Worm (Caenorhabditis elegans) whole organism, L4 larva: Measurements from ENCODE around the gene F11A10.6.
A peak's percentile ranks its signal among the peaks of the same experiment; 100 is the strongest.

Experiments used
- Y75B8A.6 ChIP-seq: fragments of 200-800 bp; sonication (Bioruptor generic); IDR thresholded peaks from 2 replicates; pipeline ENCODE4 v1.3.6; 2022; ENCODE audit warnings: missing genetic modification reagents, missing genetic modification characterization, missing compliant biosample characterization
- attf-4 ChIP-seq: sonication (generic microtip); optimal IDR thresholded peaks from 3 replicates; lab custom pipeline; 2017; ENCODE audit warnings: missing biosample characterization, missing genetic modification characterization
- daf-16 ChIP-seq, 3 experiments: sonication (generic microtip); optimal IDR thresholded peaks; 2 replicates each; lab custom pipeline; 2016 to 2017; ENCODE audit warnings: missing genetic modification characterization in 3 of 3, missing genetic modification reagents in 3 of 3, mild to moderate bottlenecking in 2 of 3, missing compliant biosample characterization in 2 of 3, missing biosample characterization in 1 of 3, moderate library complexity in 1 of 3
- dpl-1 ChIP-seq: fragments of 150-350 bp; optimal IDR thresholded peaks from 2 replicates; lab custom pipeline; 2014; ENCODE audit warnings: missing biosample characterization, missing genetic modification reagents, missing genetic modification characterization
- egl-27 ChIP-seq: sonication (generic microtip); optimal IDR thresholded peaks from 3 replicates; lab custom pipeline; 2017; ENCODE audit warnings: missing biosample characterization, missing genetic modification reagents, missing genetic modification characterization
- lsy-2 ChIP-seq, 2 experiments: fragments of 150-350 bp in 1 of 2; sonication (generic microtip) in 1 of 2; optimal IDR thresholded peaks; 2 replicates each; lab custom pipeline; 2014 to 2017; ENCODE audit warnings: missing biosample characterization in 2 of 2, missing genetic modification characterization in 2 of 2
- nhr-42 ChIP-seq: fragments of 200-800 bp; sonication (Bioruptor generic); IDR thresholded peaks from 2 replicates; pipeline ENCODE4 v1.3.6; 2022; ENCODE audit warnings: missing genetic modification characterization, missing compliant biosample characterization
- zag-1 ChIP-seq: fragments of 150-350 bp; optimal IDR thresholded peaks from 2 replicates; lab custom pipeline; 2014; ENCODE audit warnings: missing biosample characterization, missing genetic modification characterization

DNA sequence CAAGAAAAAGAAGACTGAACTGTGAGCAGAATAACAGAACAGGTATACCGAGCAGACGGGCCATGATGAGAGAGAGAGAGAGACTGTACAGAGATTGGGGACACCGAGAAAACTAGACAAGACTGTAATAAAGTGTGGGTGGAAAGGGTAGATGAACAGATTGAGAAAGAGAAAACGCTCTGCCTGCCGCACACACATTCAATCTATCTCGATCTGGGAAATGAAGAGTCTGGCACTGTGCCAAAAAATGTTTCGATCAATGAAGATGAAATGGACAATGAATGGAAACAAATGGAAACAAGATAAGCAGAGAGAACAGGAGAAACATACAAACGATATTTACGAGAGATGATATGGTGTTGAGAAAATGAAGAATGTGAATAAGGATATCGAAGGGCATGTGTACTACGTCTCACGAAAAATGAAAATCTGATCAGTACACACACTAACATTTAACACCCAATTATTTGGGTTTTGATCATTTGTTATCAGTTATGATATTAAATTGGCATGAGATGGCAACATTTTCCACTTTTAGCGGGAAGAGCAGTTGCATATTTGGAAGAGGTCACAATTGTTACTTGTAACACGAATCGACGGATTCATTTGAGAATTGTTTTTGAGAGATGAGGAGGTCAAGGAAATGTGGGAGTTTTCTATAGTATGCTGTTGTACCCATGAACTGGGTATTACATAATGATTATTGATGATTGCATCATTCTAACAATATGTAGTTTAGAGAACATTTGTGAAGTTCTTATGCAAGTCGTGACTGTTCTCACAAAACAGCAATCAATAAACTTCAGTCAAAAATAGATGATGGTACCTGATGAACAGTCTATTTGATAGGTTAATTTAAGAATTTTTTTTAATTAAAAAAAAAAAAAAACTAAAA lies 44.4 kb downstream of the F11A10.6 start:
- TF ChIP-seq lsy-2 (tag; optimal IDR thresholded peaks at IDR 0.05; lab: Kevin White, UChicago) (peak in 1 of 2 experiments; percentile 6), attf-4 (no peak), daf-16 (GFP tag; optimal IDR thresholded peaks at IDR 0.05; lab: Kevin White, UChicago) (no peak), daf-16 (tag; optimal IDR thresholded peaks at IDR 0.05; lab: Kevin White, UChicago) (no peak), dpl-1 (GFP tag; lab: Kevin White, UChicago) (peak; percentile 3), nhr-42 (GFP tag; lab: Robert Waterston, UW) (no peak), Y75B8A.6 (GFP tag; lab: Robert Waterston, UW) (no peak), egl-27 (no peak), zag-1 (tag; lab: Kevin White, UChicago) (no peak)
